Worm (Caenorhabditis elegans): ENCODE data around the gene Y77E11A.7.
A peak's percentile ranks its signal among the peaks of the same experiment; 100 is the strongest.

Gene Y77E11A.7

DNA sequence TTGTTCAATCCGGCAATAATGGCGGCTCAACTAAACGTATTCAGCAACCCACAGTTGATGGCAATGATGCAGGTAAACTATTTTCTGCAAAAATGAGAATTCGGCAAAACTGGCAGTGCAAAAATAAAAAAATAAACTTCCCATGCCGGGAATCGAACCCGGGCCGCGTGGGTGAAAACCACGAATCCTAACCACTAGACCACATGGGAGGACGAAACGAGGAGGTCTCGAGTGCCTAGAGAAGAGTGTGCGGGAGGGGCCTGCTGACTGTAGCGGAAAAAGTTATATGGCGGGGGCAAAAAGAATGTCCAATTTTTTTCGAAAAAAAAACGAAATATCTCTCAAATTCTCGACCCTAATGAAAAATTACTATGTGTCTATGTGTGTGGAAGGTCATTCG lies 31.6 kb downstream of the Y77E11A.7 start (continued):
- TF ChIP-seq C38D4.7 (GFP tag; optimal IDR thresholded peaks at IDR 0.05) (peak; percentile 58), ceh-31 (tag; optimal IDR thresholded peaks at IDR 0.05) (peak; percentile 43), syd-9 (tag; optimal IDR thresholded peaks at IDR 0.05) (peak; percentile 28), sdc-2 (tag; optimal IDR thresholded peaks at IDR 0.05) (peak; percentile 59), ahr-1 (tag; optimal IDR thresholded peaks at IDR 0.05) (peak; percentile 29), ceh-48 (tag; optimal IDR thresholded peaks at IDR 0.05) (peak; percentile 54), Y22D7AL.16 (tag; optimal IDR thresholded peaks at IDR 0.05) (peak; percentile 59), sox-4 (tag; optimal IDR thresholded peaks at IDR 0.05) (peak; percentile 61), ceh-22 (tag; optimal IDR thresholded peaks at IDR 0.05) (no peak), fax-1 (tag; optimal IDR thresholded peaks at IDR 0.05) (peak; percentile 29), T23F11.4 (GFP tag; optimal IDR thresholded peaks at IDR 0.05) (peak; percentile 59), ceh-6 (GFP tag; optimal IDR thresholded peaks at IDR 0.05) (peak; percentile 72), K09A11.1 (tag; optimal IDR thresholded peaks at IDR 0.05; ENCODE audit: insufficient read depth) (peak; percentile 9), lin-11 (tag; optimal IDR thresholded peaks at IDR 0.05) (peak; percentile 65), ref-2 (tag; optimal IDR thresholded peaks at IDR 0.05) (peak; percentile 64), fkh-10 (GFP tag; optimal IDR thresholded peaks at IDR 0.05) (peak; percentile 36), zip-5 (tag; optimal IDR thresholded peaks at IDR 0.05) (peak; percentile 10), unc-55 (GFP tag; optimal IDR thresholded peaks at IDR 0.05) (no peak), gmeb-2 (tag; optimal IDR thresholded peaks at IDR 0.05) (peak; percentile 74), nhr-11 (tag; optimal IDR thresholded peaks at IDR 0.05) (no peak), rnt-1 (tag; optimal IDR thresholded peaks at IDR 0.05) (peak; percentile 50)

DNA sequence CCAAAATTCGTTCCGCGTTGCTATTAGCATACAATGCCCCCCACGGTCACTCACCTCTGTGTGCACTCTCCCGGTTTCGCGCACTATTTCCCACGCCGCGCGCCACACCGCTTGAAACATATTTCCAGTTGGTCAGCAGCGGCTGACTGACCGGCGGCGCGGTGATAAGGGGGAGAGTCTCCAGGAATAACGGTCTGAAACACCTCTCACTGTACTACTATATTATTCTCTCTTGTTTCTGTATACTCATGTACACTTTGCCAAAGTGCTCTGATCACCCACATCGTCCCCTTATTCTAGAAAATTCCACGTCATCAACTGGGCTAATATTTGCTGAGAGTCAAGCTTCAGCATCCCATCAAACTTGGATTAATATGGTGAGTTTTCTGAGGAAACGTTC lies 33.7 kb downstream of the Y77E11A.7 start, which contains the start of gene nhr-41:
Gene nhr-41, plus strand, starts transcription at position 301 of the 400 bp plus-strand sequence.
- TF ChIP-seq hlh-15 (tag; optimal IDR thresholded peaks at IDR 0.05), result no peak
- TF ChIP-seq elt-4 (tag; optimal IDR thresholded peaks at IDR 0.05), result no peak
- no peak for TF ChIP-seq ceh-6 (GFP tag; optimal IDR thresholded peaks at IDR 0.05)
- TF ChIP-seq ceh-9 (tag; optimal IDR thresholded peaks at IDR 0.05), result no peak
- TF ChIP-seq odd-2 (tag; optimal IDR thresholded peaks at IDR 0.05), result no peak
- no peak for TF ChIP-seq lin-11 (tag; optimal IDR thresholded peaks at IDR 0.05)
- no peak for TF ChIP-seq pha-4 (tag; optimal IDR thresholded peaks at IDR 0.05)
- no peak for TF ChIP-seq ama-1 (optimal IDR thresholded peaks at IDR 0.05)
- no peak for TF ChIP-seq elt-2 (tag; optimal IDR thresholded peaks at IDR 0.05)
- TF ChIP-seq K09A11.1 (tag; optimal IDR thresholded peaks at IDR 0.05; ENCODE audit: insufficient read depth), result no peak

DNA sequence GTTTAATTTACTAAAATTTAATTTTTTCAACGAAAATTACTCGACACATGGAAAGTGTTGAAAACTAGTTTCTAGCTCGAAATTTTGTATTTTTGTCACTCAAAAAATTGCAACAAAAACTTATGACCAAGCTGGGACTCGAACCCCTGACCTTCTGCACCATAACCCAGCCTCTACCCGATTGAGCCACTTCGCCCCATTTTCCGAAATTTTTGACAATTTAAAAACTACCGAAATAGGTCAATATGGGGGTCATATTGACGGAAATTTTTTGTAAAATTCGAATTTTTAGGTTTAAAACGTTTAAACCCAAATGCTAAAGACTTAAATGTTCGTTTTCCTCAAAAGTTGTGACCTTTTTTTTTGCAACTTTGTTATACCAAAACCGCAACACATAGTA lies 34.1 kb downstream of the Y77E11A.7 start:
- TF ChIP-seq unc-55 (GFP tag; optimal IDR thresholded peaks at IDR 0.05) (no peak), ceh-22 (tag; optimal IDR thresholded peaks at IDR 0.05) (no peak), Y22D7AL.16 (tag; optimal IDR thresholded peaks at IDR 0.05) (no peak), ceh-30 (tag; optimal IDR thresholded peaks at IDR 0.05) (no peak), ceh-45 (GFP tag; IDR thresholded peaks at IDR 0.05) (no peak), ceh-24 (tag; optimal IDR thresholded peaks at IDR 0.05) (no peak), gmeb-2 (tag; optimal IDR thresholded peaks at IDR 0.05) (no peak), che-1 (tag; optimal IDR thresholded peaks at IDR 0.05) (no peak), odd-2 (tag; optimal IDR thresholded peaks at IDR 0.05) (no peak), tbx-7 (tag; optimal IDR thresholded peaks at IDR 0.05) (no peak), pag-3 (tag; optimal IDR thresholded peaks at IDR 0.05; ENCODE audit: borderline replicate concordance) (no peak), ceh-48 (tag; optimal IDR thresholded peaks at IDR 0.05) (no peak), K02D7.2 (tag; optimal IDR thresholded peaks at IDR 0.05) (no peak), fkh-10 (GFP tag; optimal IDR thresholded peaks at IDR 0.05) (no peak), ets-4 (tag; optimal IDR thresholded peaks at IDR 0.05) (no peak)

- TF ChIP-seq pax-1 (tag; optimal IDR thresholded peaks at IDR 0.05), result no peak
- TF ChIP-seq ceh-30 (tag; optimal IDR thresholded peaks at IDR 0.05), result no peak
- no peak for TF ChIP-seq pat-9 (tag; optimal IDR thresholded peaks at IDR 0.05)
- no peak for TF ChIP-seq rnt-1 (tag; optimal IDR thresholded peaks at IDR 0.05)
- no peak for TF ChIP-seq ceh-14 (tag; optimal IDR thresholded peaks at IDR 0.05)
- TF ChIP-seq unc-86 (tag; optimal IDR thresholded peaks at IDR 0.05), result no peak
- no peak for TF ChIP-seq hlh-6 (tag; optimal IDR thresholded peaks at IDR 0.05)
- no peak for TF ChIP-seq sdc-2 (tag; optimal IDR thresholded peaks at IDR 0.05)
- no peak for TF ChIP-seq lin-11 (tag; optimal IDR thresholded peaks at IDR 0.05)
- TF ChIP-seq eyg-1 (tag; optimal IDR thresholded peaks at IDR 0.05), result no peak
- TF ChIP-seq hlh-8 (tag; optimal IDR thresholded peaks at IDR 0.05), result no peak
- no peak for TF ChIP-seq pqm-1 (tag; optimal IDR thresholded peaks at IDR 0.05)
- TF ChIP-seq ceh-22 (tag; optimal IDR thresholded peaks at IDR 0.05), result no peak
- no peak for TF ChIP-seq pag-3 (tag; optimal IDR thresholded peaks at IDR 0.05; ENCODE audit: borderline replicate concordance)
- TF ChIP-seq madf-2 (tag; optimal IDR thresholded peaks at IDR 0.05), result no peak
- TF ChIP-seq ceh-6 (GFP tag; optimal IDR thresholded peaks at IDR 0.05), result no peak
- no peak for TF ChIP-seq nfya-1 (tag; optimal IDR thresholded peaks at IDR 0.05)
Observed at ce11 chrIV:1381596-1382274, 37.9 kb downstream of the Y77E11A.7 start.

Measured in whole organism, late embryonic.